Fruit fly (Drosophila melanogaster) whole organism, embryonic: ENCODE results near the gene CG34303.

Experiments
- Antp ChIP-seq: fragments of 200-800 bp; sonication (Bioruptor generic); optimal IDR thresholded peaks from 3 replicates; lab custom pipeline; 2016; ENCODE audit warnings: missing biosample characterization, missing genetic modification characterization
- B-H2 ChIP-seq: fragments of 200-800 bp; sonication (Bioruptor generic); optimal IDR thresholded peaks from 2 replicates; lab custom pipeline; 2018; ENCODE audit warnings: missing biosample characterization, mild to moderate bottlenecking, missing genetic modification characterization
- Bteb2 ChIP-seq: fragments of 200-800 bp; sonication (Bioruptor generic); optimal IDR thresholded peaks from 2 replicates; lab custom pipeline; 2016; ENCODE audit warnings: missing biosample characterization, missing genetic modification characterization
- CG10543 ChIP-seq: fragments of 200-800 bp; sonication (Bioruptor generic); optimal IDR thresholded peaks from 3 replicates; lab custom pipeline; 2017; ENCODE audit warnings: missing biosample characterization, mild to moderate bottlenecking, missing genetic modification characterization, moderate library complexity
- CG12744 ChIP-seq: fragments of 200-800 bp; sonication (Bioruptor generic); optimal IDR thresholded peaks from 2 replicates; lab custom pipeline; 2016; ENCODE audit warnings: missing biosample characterization, missing genetic modification characterization
- CG13894 ChIP-seq: fragments of 200-800 bp; sonication (Bioruptor generic); optimal IDR thresholded peaks from 3 replicates; lab custom pipeline; 2018; ENCODE audit warnings: missing biosample characterization, mild to moderate bottlenecking, missing genetic modification characterization, moderate library complexity
- CG15514 ChIP-seq: fragments of 200-800 bp; sonication (Bioruptor generic); optimal IDR thresholded peaks from 3 replicates; lab custom pipeline; 2017; ENCODE audit warnings: missing biosample characterization, missing genetic modification characterization, mild to moderate bottlenecking, moderate library complexity, missing genetic modification reagents
- CG15601 ChIP-seq: fragments of 200-800 bp; sonication (Bioruptor generic); optimal IDR thresholded peaks from 3 replicates; lab custom pipeline; 2019; ENCODE audit warnings: missing biosample characterization, mild to moderate bottlenecking, missing genetic modification characterization, moderate library complexity
- CG17829 ChIP-seq: fragments of 200-800 bp; optimal IDR thresholded peaks from 2 replicates; lab custom pipeline; 2019; ENCODE audit warnings: missing biosample characterization, mild to moderate bottlenecking, missing genetic modification characterization, moderate library complexity
- CG18262 ChIP-seq: fragments of 200-800 bp; optimal IDR thresholded peaks from 3 replicates; lab custom pipeline; 2019; ENCODE audit warnings: missing biosample characterization, mild to moderate bottlenecking, missing genetic modification characterization, moderate library complexity
- CG2116 ChIP-seq: fragments of 200-800 bp; sonication (Bioruptor generic); optimal IDR thresholded peaks from 3 replicates; lab custom pipeline; 2018; ENCODE audit warnings: missing biosample characterization, mild to moderate bottlenecking, missing genetic modification characterization
- CG31365 ChIP-seq: fragments of 200-800 bp; sonication (Bioruptor generic); optimal IDR thresholded peaks from 2 replicates; lab custom pipeline; 2018; ENCODE audit warnings: missing biosample characterization, mild to moderate bottlenecking, missing genetic modification characterization
- CG33213 ChIP-seq: fragments of 200-800 bp; sonication (Bioruptor generic); optimal IDR thresholded peaks from 3 replicates; lab custom pipeline; 2016; ENCODE audit warnings: missing biosample characterization, missing genetic modification characterization
- CG4617 ChIP-seq: fragments of 200-800 bp; sonication (Bioruptor generic); optimal IDR thresholded peaks from 3 replicates; lab custom pipeline; 2016; ENCODE audit warnings: missing biosample characterization, missing genetic modification characterization, borderline replicate concordance
- CG4707 ChIP-seq: fragments of 200-800 bp; sonication (Bioruptor generic); optimal IDR thresholded peaks from 2 replicates; lab custom pipeline; 2018; ENCODE audit warnings: missing biosample characterization, mild to moderate bottlenecking, missing genetic modification characterization, moderate library complexity
- CHES-1-like ChIP-seq: fragments of 200-800 bp; sonication (Bioruptor generic); optimal IDR thresholded peaks from 2 replicates; lab custom pipeline; 2016; ENCODE audit warnings: missing biosample characterization, missing genetic modification characterization
- CoRest ChIP-seq: fragments of 200-800 bp; sonication (Bioruptor generic); optimal IDR thresholded peaks from 3 replicates; lab custom pipeline; 2018; ENCODE audit warnings: missing biosample characterization, mild to moderate bottlenecking, missing genetic modification characterization, moderate library complexity
- Dad ChIP-seq: fragments of 200-800 bp; sonication (Bioruptor generic); optimal IDR thresholded peaks from 3 replicates; lab custom pipeline; 2016; ENCODE audit warnings: missing biosample characterization, missing genetic modification characterization
- Dbx ChIP-seq: fragments of 200-800 bp; sonication (Bioruptor generic); IDR thresholded peaks from 3 replicates; pipeline ENCODE4 v1.3.6; 2022; ENCODE audit warnings: missing biosample characterization, missing genetic modification characterization
- Fer3 ChIP-seq: fragments of 200-800 bp; sonication (Bioruptor generic); optimal IDR thresholded peaks from 2 replicates; lab custom pipeline; 2018; ENCODE audit warnings: missing biosample characterization, mild to moderate bottlenecking, missing genetic modification characterization, moderate library complexity
- HLH4C ChIP-seq: fragments of 200-800 bp; sonication (Bioruptor generic); IDR thresholded peaks from 3 replicates; pipeline ENCODE4 v1.3.6; 2022; ENCODE audit warnings: missing biosample characterization, missing genetic modification characterization; ENCODE audit not compliant: partially characterized antibody
- Hr51 ChIP-seq, 2 experiments: fragments of 200-800 bp; sonication (Bioruptor generic); optimal IDR thresholded peaks; 2 replicates in 1 of 2; 3 replicates in 1 of 2; lab custom pipeline; 2016 to 2018; ENCODE audit warnings: missing biosample characterization in 2 of 2, missing genetic modification characterization in 2 of 2, mild to moderate bottlenecking in 1 of 2, moderate library complexity in 1 of 2
- MESR4 ChIP-seq: fragments of 200-800 bp; sonication (Bioruptor generic); optimal IDR thresholded peaks from 2 replicates; lab custom pipeline; 2018; ENCODE audit warnings: missing biosample characterization, mild to moderate bottlenecking, missing genetic modification characterization, moderate library complexity
- Mad ChIP-seq: fragments of 200-800 bp; sonication (Bioruptor generic); optimal IDR thresholded peaks from 2 replicates; lab custom pipeline; 2016; ENCODE audit warnings: missing biosample characterization, missing genetic modification characterization
- Neu2 ChIP-seq: fragments of 200-800 bp; sonication (Bioruptor generic); optimal IDR thresholded peaks from 3 replicates; lab custom pipeline; 2016; ENCODE audit warnings: missing biosample characterization, missing genetic modification characterization, borderline replicate concordance
- NfI ChIP-seq: fragments of 200-800 bp; sonication (Bioruptor generic); optimal IDR thresholded peaks from 3 replicates; lab custom pipeline; 2018; ENCODE audit warnings: missing biosample characterization, mild to moderate bottlenecking, missing genetic modification characterization, moderate library complexity
- PHDP ChIP-seq: fragments of 200-800 bp; sonication (Bioruptor generic); optimal IDR thresholded peaks from 3 replicates; lab custom pipeline; 2018; ENCODE audit warnings: missing biosample characterization, mild to moderate bottlenecking, missing genetic modification characterization, moderate library complexity
- Ravus ChIP-seq: fragments of 200-800 bp; sonication (Bioruptor generic); IDR thresholded peaks from 2 replicates; pipeline ENCODE4 v1.3.6; 2022; ENCODE audit warnings: missing biosample characterization, missing genetic modification characterization
- Sin3A ChIP-seq: fragments of >200 bp; optimal IDR thresholded peaks from 2 replicates; lab custom pipeline; 2018
- Six4 ChIP-seq: fragments of 200-800 bp; sonication (Bioruptor generic); optimal IDR thresholded peaks from 2 replicates; lab custom pipeline; 2016; ENCODE audit warnings: missing biosample characterization, missing genetic modification characterization
- Xrp1 ChIP-seq: fragments of 200-800 bp; sonication (Bioruptor generic); IDR thresholded peaks from 2 replicates; pipeline ENCODE4 v1.3.6; 2022; ENCODE audit warnings: missing biosample characterization, missing genetic modification characterization
- ato ChIP-seq: fragments of 200-800 bp; sonication (Bioruptor generic); IDR thresholded peaks from 2 replicates; pipeline ENCODE4 v1.3.6; 2022; ENCODE audit warnings: missing biosample characterization, missing genetic modification characterization; ENCODE audit not compliant: partially characterized antibody
- az2 ChIP-seq: fragments of 200-800 bp; sonication (Bioruptor generic); optimal IDR thresholded peaks from 3 replicates; lab custom pipeline; 2016; ENCODE audit warnings: missing biosample characterization, missing genetic modification characterization
- corto ChIP-seq: fragments of 200-800 bp; sonication (Bioruptor generic); optimal IDR thresholded peaks from 2 replicates; lab custom pipeline; 2016; ENCODE audit warnings: missing biosample characterization, mild to moderate bottlenecking, missing genetic modification characterization, moderate library complexity
- ems ChIP-seq: fragments of 200-800 bp; sonication (Bioruptor generic); optimal IDR thresholded peaks from 3 replicates; lab custom pipeline; 2016; ENCODE audit warnings: missing biosample characterization, missing genetic modification characterization
- fd102C ChIP-seq: fragments of 200-800 bp; sonication (Bioruptor generic); optimal IDR thresholded peaks from 2 replicates; lab custom pipeline; 2018; ENCODE audit warnings: missing biosample characterization, mild to moderate bottlenecking, missing genetic modification characterization, moderate library complexity
- gfzf ChIP-seq: fragments of 200-800 bp; sonication (Bioruptor generic); optimal IDR thresholded peaks from 2 replicates; lab custom pipeline; 2016; ENCODE audit warnings: missing biosample characterization, mild to moderate bottlenecking, missing genetic modification characterization, moderate library complexity
- hbn ChIP-seq: fragments of 200-800 bp; sonication (Bioruptor generic); IDR thresholded peaks from 2 replicates; pipeline ENCODE4 v1.3.6; 2022; ENCODE audit warnings: missing biosample characterization, missing genetic modification characterization; ENCODE audit not compliant: partially characterized antibody
- her ChIP-seq: fragments of 200-800 bp; sonication (Bioruptor generic); optimal IDR thresholded peaks from 2 replicates; lab custom pipeline; 2016; ENCODE audit warnings: missing biosample characterization, missing genetic modification characterization
- ind ChIP-seq: fragments of 200-800 bp; sonication (Bioruptor generic); optimal IDR thresholded peaks from 3 replicates; lab custom pipeline; 2016; ENCODE audit warnings: missing biosample characterization, missing genetic modification characterization
- jing ChIP-seq: fragments of 200-800 bp; sonication (Bioruptor generic); optimal IDR thresholded peaks from 2 replicates; lab custom pipeline; 2018; ENCODE audit warnings: missing biosample characterization, mild to moderate bottlenecking, missing genetic modification characterization
- lbe ChIP-seq: fragments of 200-800 bp; sonication (Bioruptor generic); optimal IDR thresholded peaks from 2 replicates; lab custom pipeline; 2016; ENCODE audit warnings: missing biosample characterization, mild to moderate bottlenecking, missing genetic modification characterization
- lilli ChIP-seq: fragments of 200-800 bp; sonication (Bioruptor generic); optimal IDR thresholded peaks from 3 replicates; lab custom pipeline; 2016; ENCODE audit warnings: missing biosample characterization, missing genetic modification characterization
- row ChIP-seq: fragments of 200-800 bp; sonication (Bioruptor generic); IDR thresholded peaks from 3 replicates; pipeline ENCODE4 v1.3.6; 2022; ENCODE audit warnings: missing biosample characterization, missing genetic modification characterization
- salm ChIP-seq: fragments of 200-800 bp; sonication (Bioruptor generic); optimal IDR thresholded peaks from 2 replicates; lab custom pipeline; 2018; ENCODE audit warnings: missing biosample characterization, mild to moderate bottlenecking, missing genetic modification characterization
- scrt ChIP-seq: fragments of 200-800 bp; sonication (Bioruptor generic); optimal IDR thresholded peaks from 2 replicates; lab custom pipeline; 2018; ENCODE audit warnings: missing biosample characterization, mild to moderate bottlenecking, missing genetic modification characterization, moderate library complexity
- slp2 ChIP-seq: fragments of 200-800 bp; sonication (Bioruptor generic); optimal IDR thresholded peaks from 2 replicates; lab custom pipeline; 2016; ENCODE audit warnings: missing biosample characterization, missing genetic modification characterization
- trem ChIP-seq: fragments of 200-800 bp; optimal IDR thresholded peaks from 3 replicates; lab custom pipeline; 2019; ENCODE audit warnings: missing biosample characterization, mild to moderate bottlenecking, missing genetic modification characterization, moderate library complexity
- vfl ChIP-seq: fragments of 200-800 bp; sonication (Bioruptor generic); optimal IDR thresholded peaks from 2 replicates; lab custom pipeline; 2016; ENCODE audit warnings: missing biosample characterization, missing genetic modification characterization
- zfh2 ChIP-seq: fragments of 200-800 bp; sonication (Bioruptor generic); optimal IDR thresholded peaks from 2 replicates; lab custom pipeline; 2016; ENCODE audit warnings: missing biosample characterization, missing genetic modification characterization

Gene CG34303

dm6 chr3R:10134341-10134668, 17.4 kb downstream of the CG34303 start (continued):
- TF ChIP-seq Fer3 (tag; lab: Kevin White, UChicago) (peak; percentile 43), slp2 (GFP tag; lab: Kevin White, UChicago) (no peak), vfl (GFP tag; lab: Kevin White, UChicago) (peak; percentile 7), az2 (peak; percentile 25), Dad (GFP tag; lab: Kevin White, UChicago) (peak; percentile 13), CG10543 (GFP tag; lab: Kevin White, UChicago) (peak; percentile 15), Antp (GFP tag; lab: Kevin White, UChicago) (peak; percentile 34), ems (GFP tag; lab: Kevin White, UChicago) (peak; percentile 23), CG4707 (no peak), CG33213 (GFP tag; lab: Kevin White, UChicago) (peak; percentile 80), ind (GFP tag; lab: Kevin White, UChicago) (peak; percentile 37), B-H2 (peak; percentile 68), Neu2 (GFP tag; lab: Kevin White, UChicago) (no peak), CHES-1-like (peak; percentile 65), CG12744 (GFP tag; lab: Kevin White, UChicago) (no peak), HLH4C (GFP tag; lab: Robert Waterston, UW) (no peak), lilli (GFP tag; lab: Kevin White, UChicago) (peak; percentile 57), hbn (peak; percentile 36; the same call in 1 of the 2 replicates), jing (GFP tag; lab: Kevin White, UChicago) (no peak), Dbx (GFP tag; lab: Robert Waterston, UW) (peak; percentile 51; the same call in 2 of the 3 replicates), NfI (GFP tag; lab: Kevin White, UChicago) (peak; percentile 57), salm (no peak), CoRest (tag; lab: Kevin White, UChicago) (peak; percentile 11), Xrp1 (GFP tag; lab: Robert Waterston, UW) (0 out of 2 replicates have a peak, but pooled peaks have one; percentile 27), row (GFP tag; lab: Robert Waterston, UW) (peak; percentile 8; the same call in 1 of the 3 replicates), Hr51 (GFP tag; optimal IDR thresholded peaks at IDR 0.05; lab: Kevin White, UChicago) (peak in 1 of 2 experiments; percentile 34), Six4 (GFP tag; lab: Kevin White, UChicago) (no peak), fd102C (GFP tag; lab: Kevin White, UChicago) (no peak), lbe (peak; percentile 76), CG18262 (tag; lab: Kevin White, UChicago) (peak; percentile 2), Mad (GFP tag; lab: Kevin White, UChicago) (peak; percentile 26), corto (no peak), Bteb2 (peak; percentile 32), CG15601 (tag; lab: Kevin White, UChicago) (peak; percentile 3), PHDP (peak; percentile 0), ato (no peak), zfh2 (peak; percentile 74), her (peak; percentile 48), CG4617 (GFP tag; lab: Kevin White, UChicago) (peak; percentile 70), gfzf (peak; percentile 11), CG17829 (tag; lab: Kevin White, UChicago) (peak; percentile 10), CG31365 (tag; lab: Kevin White, UChicago) (peak; percentile 58), MESR4 (peak; percentile 39), CG15514 (GFP tag; lab: Kevin White, UChicago) (peak; percentile 71), scrt (GFP tag; lab: Kevin White, UChicago) (peak; percentile 29), trem (tag; lab: Kevin White, UChicago) (peak; percentile 45), CG2116 (peak; percentile 20), Ravus (no peak), CG13894 (peak; percentile 6), Sin3A (lab: Kevin White, UChicago) (peak; percentile 21)
